Worm (Caenorhabditis elegans) whole organism, L3 larva: Measurements from ENCODE around the gene dmd-9.

Source experiments
- R02D3.7 ChIP-seq: fragments of 150-350 bp; optimal IDR thresholded peaks from 2 replicates; lab custom pipeline; 2014; ENCODE audit warnings: missing biosample characterization, missing genetic modification characterization
- ZK546.5 ChIP-seq: sonication (generic microtip); optimal IDR thresholded peaks from 2 replicates; lab custom pipeline; 2017; ENCODE audit warnings: missing biosample characterization, missing genetic modification characterization
- aly-2 ChIP-seq: fragments of 150-350 bp; optimal IDR thresholded peaks from 2 replicates; lab custom pipeline; 2014; ENCODE audit warnings: missing biosample characterization, missing genetic modification characterization
- ama-1 ChIP-seq: fragments of 150-350 bp; optimal IDR thresholded peaks from 2 replicates; lab custom pipeline; 2018
- ceh-16 ChIP-seq: sonication (generic microtip); optimal IDR thresholded peaks from 2 replicates; lab custom pipeline; 2017; ENCODE audit warnings: missing biosample characterization, missing genetic modification characterization
- ceh-28 ChIP-seq: fragments of 150-350 bp; optimal IDR thresholded peaks from 2 replicates; lab custom pipeline; 2014; ENCODE audit warnings: missing biosample characterization, missing genetic modification reagents, missing genetic modification characterization
- ceh-82 ChIP-seq: fragments of 150-350 bp; optimal IDR thresholded peaks from 2 replicates; lab custom pipeline; 2014; ENCODE audit warnings: missing biosample characterization, missing genetic modification characterization
- ceh-9 ChIP-seq: sonication (generic microtip); optimal IDR thresholded peaks from 2 replicates; lab custom pipeline; 2018; ENCODE audit warnings: missing biosample characterization, missing genetic modification characterization
- egl-27 ChIP-seq: sonication (generic microtip); optimal IDR thresholded peaks from 4 replicates; lab custom pipeline; 2017; ENCODE audit warnings: missing biosample characterization, missing genetic modification reagents, missing genetic modification characterization
- egl-5 ChIP-seq: fragments of 150-350 bp; optimal IDR thresholded peaks from 2 replicates; lab custom pipeline; 2017; ENCODE audit warnings: missing biosample characterization, missing genetic modification reagents, missing genetic modification characterization, inconsistent platforms
- elt-1 ChIP-seq: fragments of 150-350 bp; optimal IDR thresholded peaks from 2 replicates; lab custom pipeline; 2014; ENCODE audit warnings: missing biosample characterization, missing genetic modification characterization
- elt-2 ChIP-seq: sonication (generic microtip); optimal IDR thresholded peaks from 2 replicates; lab custom pipeline; 2016; ENCODE audit warnings: missing genetic modification reagents, mild to moderate bottlenecking, missing genetic modification characterization, missing compliant biosample characterization
- elt-3 ChIP-seq, 3 experiments: fragments of 150-350 bp in 1 of 3; sonication (generic microtip) in 2 of 3; optimal IDR thresholded peaks; 2 replicates in 2 of 3; 4 replicates in 1 of 3; lab custom pipeline; 2014 to 2017; ENCODE audit warnings: missing biosample characterization in 3 of 3, missing genetic modification characterization in 3 of 3
- eor-1 ChIP-seq, 2 experiments: fragments of 150-350 bp; optimal IDR thresholded peaks; 2 replicates each; lab custom pipeline; 2014 to 2018; ENCODE audit warnings: missing biosample characterization in 2 of 2, missing genetic modification characterization in 2 of 2
- fkh-10 ChIP-seq: sonication (generic microtip); optimal IDR thresholded peaks from 2 replicates; lab custom pipeline; 2017; ENCODE audit warnings: missing biosample characterization, missing genetic modification reagents, missing genetic modification characterization
- fkh-2 ChIP-seq: fragments of 150-350 bp; optimal IDR thresholded peaks from 2 replicates; lab custom pipeline; 2014; ENCODE audit warnings: missing biosample characterization, missing genetic modification reagents, missing genetic modification characterization
- fos-1 ChIP-seq: fragments of 150-350 bp; optimal IDR thresholded peaks from 2 replicates; lab custom pipeline; 2014; ENCODE audit warnings: missing biosample characterization, missing genetic modification characterization
- hmg-11 ChIP-seq: sonication (generic microtip); optimal IDR thresholded peaks from 2 replicates; lab custom pipeline; 2016; ENCODE audit warnings: missing genetic modification characterization, missing compliant biosample characterization
- jun-1 ChIP-seq: fragments of 150-350 bp; optimal IDR thresholded peaks from 2 replicates; lab custom pipeline; 2014; ENCODE audit warnings: missing biosample characterization, missing genetic modification reagents, missing genetic modification characterization
- lin-15B ChIP-seq: fragments of 150-350 bp; optimal IDR thresholded peaks from 2 replicates; lab custom pipeline; 2014; ENCODE audit warnings: missing biosample characterization, missing genetic modification characterization
- lin-39 ChIP-seq: fragments of 150-350 bp; optimal IDR thresholded peaks from 2 replicates; lab custom pipeline; 2018; ENCODE audit warnings: missing biosample characterization, missing genetic modification reagents, missing genetic modification characterization
- lsy-12 ChIP-seq: sonication (generic microtip); optimal IDR thresholded peaks from 2 replicates; lab custom pipeline; 2016; ENCODE audit warnings: mild to moderate bottlenecking, missing genetic modification characterization, missing compliant biosample characterization
- mdl-1 ChIP-seq: fragments of 150-350 bp; optimal IDR thresholded peaks from 2 replicates; lab custom pipeline; 2014; ENCODE audit warnings: missing biosample characterization, missing genetic modification characterization
- nfya-1 ChIP-seq: sonication (generic microtip); optimal IDR thresholded peaks from 2 replicates; lab custom pipeline; 2017; ENCODE audit warnings: missing genetic modification characterization, mild to moderate bottlenecking, missing compliant biosample characterization, antibody characterized with exemption, moderate library complexity; ENCODE audit not compliant: insufficient read depth
- nhr-11 ChIP-seq: fragments of 150-350 bp; optimal IDR thresholded peaks from 2 replicates; lab custom pipeline; 2014; ENCODE audit warnings: missing biosample characterization, missing genetic modification characterization
- nhr-12 ChIP-seq: fragments of 150-350 bp; optimal IDR thresholded peaks from 2 replicates; lab custom pipeline; 2014; ENCODE audit warnings: missing biosample characterization, missing genetic modification characterization
- nhr-23 ChIP-seq: fragments of 150-350 bp; optimal IDR thresholded peaks from 2 replicates; lab custom pipeline; 2014; ENCODE audit warnings: missing biosample characterization, missing genetic modification reagents, missing genetic modification characterization
- nhr-237 ChIP-seq: fragments of 150-350 bp; optimal IDR thresholded peaks from 2 replicates; lab custom pipeline; 2014; ENCODE audit warnings: missing biosample characterization, missing genetic modification characterization
- nhr-25 ChIP-seq: sonication (generic microtip); optimal IDR thresholded peaks from 2 replicates; lab custom pipeline; 2017; ENCODE audit warnings: missing biosample characterization, missing genetic modification characterization
- nhr-28 ChIP-seq: fragments of 150-350 bp; optimal IDR thresholded peaks from 2 replicates; lab custom pipeline; 2014; ENCODE audit warnings: missing biosample characterization, missing genetic modification characterization
- nhr-43 ChIP-seq: sonication (generic microtip); optimal IDR thresholded peaks from 2 replicates; lab custom pipeline; 2016; ENCODE audit warnings: mild to moderate bottlenecking, missing genetic modification characterization, missing compliant biosample characterization; ENCODE audit not compliant: poor library complexity, severe bottlenecking
- nhr-76 ChIP-seq: fragments of 150-350 bp; sonication (generic microtip); optimal IDR thresholded peaks from 5 replicates; lab custom pipeline; 2014; ENCODE audit warnings: missing biosample characterization, missing genetic modification characterization
- pha-4 ChIP-seq: fragments of 150-350 bp; optimal IDR thresholded peaks from 2 replicates; lab custom pipeline; 2014; ENCODE audit warnings: missing biosample characterization, missing genetic modification reagents, missing genetic modification characterization
- pqm-1 ChIP-seq: fragments of 150-350 bp; optimal IDR thresholded peaks from 2 replicates; lab custom pipeline; 2017; ENCODE audit warnings: missing biosample characterization, missing genetic modification characterization, inconsistent platforms
- sea-2 ChIP-seq: fragments of 150-350 bp; sonication (generic microtip); optimal IDR thresholded peaks from 4 replicates; lab custom pipeline; 2014; ENCODE audit warnings: missing biosample characterization, missing genetic modification reagents, missing genetic modification characterization
- snpc-4 ChIP-seq: fragments of 150-350 bp; optimal IDR thresholded peaks from 2 replicates; lab custom pipeline; 2014; ENCODE audit warnings: missing biosample characterization, missing genetic modification characterization
- tbx-2 ChIP-seq: sonication (generic microtip); optimal IDR thresholded peaks from 2 replicates; lab custom pipeline; 2016; ENCODE audit warnings: mild to moderate bottlenecking, missing genetic modification characterization, missing compliant biosample characterization
- unc-62 ChIP-seq: fragments of 150-350 bp; sonication (generic microtip); optimal IDR thresholded peaks from 4 replicates; lab custom pipeline; 2014; ENCODE audit warnings: missing biosample characterization, missing genetic modification reagents, missing genetic modification characterization
- zag-1 ChIP-seq: fragments of 150-350 bp; optimal IDR thresholded peaks from 2 replicates; lab custom pipeline; 2014; ENCODE audit warnings: missing biosample characterization, missing genetic modification characterization
- ztf-11 ChIP-seq: fragments of 150-350 bp; optimal IDR thresholded peaks from 2 replicates; lab custom pipeline; 2014; ENCODE audit warnings: missing biosample characterization, missing genetic modification characterization

dmd-9 gene

DNA sequence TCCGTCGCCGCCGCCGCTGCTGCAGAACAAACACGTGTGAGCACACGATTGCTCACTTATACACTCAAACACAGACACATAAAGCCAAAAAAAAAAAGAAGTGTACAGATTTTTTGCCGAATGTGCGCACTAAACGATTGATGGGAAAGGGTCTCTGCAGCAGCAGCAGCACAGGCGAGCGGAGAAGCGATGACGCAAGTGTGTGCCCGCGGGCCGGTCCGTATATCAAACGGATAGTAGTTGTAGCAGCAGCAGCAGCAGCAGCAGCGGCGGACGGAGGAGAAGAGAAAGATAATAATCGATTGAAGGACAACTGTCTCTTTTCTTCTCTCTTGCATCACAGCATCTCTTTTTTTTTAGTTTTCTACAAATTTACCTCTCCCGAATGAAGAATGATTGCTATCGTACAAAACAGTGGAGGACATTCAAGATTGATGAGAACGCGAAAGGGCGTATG is 20.9 kb downstream of the dmd-9 start (continued):
- TF ChIP-seq fkh-10 (GFP tag; lab: Kevin White, UChicago): no peak
- TF ChIP-seq eor-1 (tag; optimal IDR thresholded peaks at IDR 0.05; lab: Kevin White, UChicago): no peak
- no peak for TF ChIP-seq pqm-1 (tag; lab: Kevin White, UChicago)
- no peak for TF ChIP-seq R02D3.7
- TF ChIP-seq nhr-76 (tag; lab: Kevin White, UChicago): no peak
- no peak for TF ChIP-seq ceh-16 (tag; lab: Kevin White, UChicago)
- TF ChIP-seq lin-15B (tag; lab: Kevin White, UChicago): no peak
- peak; percentile 20 for TF ChIP-seq elt-2 (tag; lab: Kevin White, UChicago)
- peak; percentile 12 for TF ChIP-seq tbx-2
- no peak for TF ChIP-seq lin-39 (tag; lab: Kevin White, UChicago)
- peak; percentile 64 for TF ChIP-seq nhr-23 (tag; lab: Kevin White, UChicago)
- peak; percentile 73 for TF ChIP-seq nhr-25
- no peak for TF ChIP-seq ceh-82 (tag; lab: Kevin White, UChicago)
- no peak for TF ChIP-seq zag-1
- no peak for TF ChIP-seq egl-5
- TF ChIP-seq ZK546.5 (tag; lab: Kevin White, UChicago): no peak
- TF ChIP-seq, all 47 proteins: peak for 11

DNA sequence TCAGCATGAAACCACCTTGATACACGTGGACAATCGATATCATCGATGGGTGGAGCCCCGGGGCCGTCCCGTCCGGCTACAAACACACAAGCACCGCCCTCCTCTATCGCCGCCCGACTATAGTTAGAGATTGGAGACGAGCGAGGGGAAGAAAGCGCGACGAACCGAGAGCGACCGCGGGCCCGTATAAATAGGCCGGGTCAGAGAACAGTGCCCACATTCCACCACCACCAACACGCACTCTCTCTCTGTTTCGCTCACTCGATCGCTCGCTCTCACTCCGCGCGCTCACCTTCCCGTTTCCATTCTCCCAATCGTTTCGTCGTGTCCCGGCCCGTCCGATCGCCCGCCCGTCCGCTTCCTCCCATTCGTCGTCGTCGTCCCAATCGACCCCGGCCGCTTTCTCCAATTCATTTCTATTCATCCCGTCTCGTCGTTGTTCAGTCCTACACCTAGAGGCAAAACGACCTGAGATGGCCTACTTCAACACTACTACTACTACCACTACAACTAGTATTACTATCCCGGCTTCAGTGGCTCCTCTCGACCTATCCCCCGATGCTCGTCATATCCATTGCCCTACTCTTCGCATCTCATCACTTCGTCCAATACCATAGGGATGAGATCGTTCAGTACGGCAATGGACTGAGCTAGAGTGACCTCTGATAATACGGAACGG is 21.5 kb downstream of the dmd-9 start:
- TF ChIP-seq pha-4 (peak; percentile 44), pqm-1 (tag; lab: Kevin White, UChicago) (peak; percentile 37), unc-62 (GFP tag; lab: Kevin White, UChicago) (no peak), ceh-28 (tag; lab: Kevin White, UChicago) (peak; percentile 81), fkh-10 (GFP tag; lab: Kevin White, UChicago) (no peak), lin-39 (tag; lab: Kevin White, UChicago) (peak; percentile 35), nhr-23 (tag; lab: Kevin White, UChicago) (peak; percentile 77), egl-5 (no peak), lin-15B (tag; lab: Kevin White, UChicago) (peak; percentile 24), ceh-82 (tag; lab: Kevin White, UChicago) (no peak), nhr-237 (no peak), nhr-25 (peak; percentile 77), snpc-4 (peak; percentile 8), nfya-1 (tag; lab: Kevin White, UChicago) (peak; percentile 62), fkh-2 (tag; lab: Kevin White, UChicago) (no peak), zag-1 (no peak), nhr-11 (tag; lab: Kevin White, UChicago) (no peak), nhr-28 (tag; lab: Kevin White, UChicago) (no peak), lsy-12 (tag; lab: Kevin White, UChicago) (no peak), ama-1 (lab: Kevin White, UChicago) (peak; percentile 91), fos-1 (tag; lab: Kevin White, UChicago) (peak; percentile 47), elt-1 (no peak), elt-3 (tag; optimal IDR thresholded peaks at IDR 0.05; lab: Kevin White, UChicago) (no peak), elt-2 (tag; lab: Kevin White, UChicago) (peak; percentile 72), ceh-16 (tag; lab: Kevin White, UChicago) (no peak), nhr-12 (tag; lab: Kevin White, UChicago) (no peak), nhr-43 (peak; percentile 87), jun-1 (tag; lab: Kevin White, UChicago) (peak; percentile 9), mdl-1 (tag; lab: Kevin White, UChicago) (peak; percentile 38), hmg-11 (tag; lab: Kevin White, UChicago) (peak; percentile 51), ceh-9 (no peak), ZK546.5 (tag; lab: Kevin White, UChicago) (no peak)

DNA sequence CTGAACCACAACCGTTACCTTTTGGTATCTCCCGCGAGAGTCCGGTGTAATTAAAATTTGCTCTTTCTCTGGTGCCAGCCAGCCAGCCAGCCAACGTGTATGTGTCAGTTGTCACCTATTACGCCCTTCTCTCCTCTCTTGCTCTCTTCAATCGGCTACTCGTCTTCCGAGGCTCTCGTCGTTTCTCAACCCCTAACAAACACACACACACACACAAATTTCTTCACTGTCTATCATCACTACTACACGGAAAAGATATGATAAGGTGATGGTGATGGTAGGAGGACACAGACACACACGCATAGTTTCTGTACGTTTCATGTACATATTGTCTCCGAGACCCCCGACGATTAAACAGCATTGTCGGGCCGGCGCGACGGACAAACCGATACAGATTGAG is 22.7 kb downstream of the dmd-9 start:
- no peak for TF ChIP-seq fkh-2 (tag; lab: Kevin White, UChicago)
- TF ChIP-seq nhr-25: no peak
- TF ChIP-seq ZK546.5 (tag; lab: Kevin White, UChicago): no peak
- TF ChIP-seq lin-39 (tag; lab: Kevin White, UChicago): peak; percentile 47
- TF ChIP-seq lin-15B (tag; lab: Kevin White, UChicago): no peak
- TF ChIP-seq ama-1 (lab: Kevin White, UChicago): peak; percentile 13
- TF ChIP-seq ceh-9: no peak
- peak; percentile 11 for TF ChIP-seq nfya-1 (tag; lab: Kevin White, UChicago)
- peak in 1 of 3 experiments; percentile 44 for TF ChIP-seq elt-3 (tag; optimal IDR thresholded peaks at IDR 0.05; lab: Kevin White, UChicago)
- TF ChIP-seq egl-27 (tag; lab: Kevin White, UChicago): no peak
- TF ChIP-seq aly-2: no peak
- no peak for TF ChIP-seq nhr-43
- no peak for TF ChIP-seq sea-2 (GFP tag; lab: Kevin White, UChicago)
- peak; percentile 71 for TF ChIP-seq elt-2 (tag; lab: Kevin White, UChicago)
- peak; percentile 34 for TF ChIP-seq snpc-4
- no peak for TF ChIP-seq egl-5
- TF ChIP-seq pqm-1 (tag; lab: Kevin White, UChicago): peak; percentile 34
- no peak for TF ChIP-seq hmg-11 (tag; lab: Kevin White, UChicago)
- TF ChIP-seq elt-1: no peak
- TF ChIP-seq ztf-11: no peak
- TF ChIP-seq nhr-237: no peak
- peak; percentile 40 for TF ChIP-seq nhr-23 (tag; lab: Kevin White, UChicago)
- peak; percentile 32 for TF ChIP-seq pha-4
- no peak for TF ChIP-seq fkh-10 (GFP tag; lab: Kevin White, UChicago)
